Fruit fly (Drosophila melanogaster) whole organism, larva: Measurements from ENCODE around the gene CG32163.

Experiments
- noc ChIP-seq: fragments of 200-800 bp; sonication (Bioruptor generic); optimal IDR thresholded peaks from 3 replicates; lab custom pipeline; 2019; ENCODE audit warnings: missing biosample characterization, mild to moderate bottlenecking, missing genetic modification characterization, moderate library complexity

The CG32163 gene

dm6 chr3L:16586989-16587388, at the start of gene CG32163, which contains the start of gene Syx8:
CG32163 (plus strand) TSS chr3L:16587157.
Syx8 (minus strand) TSS chr3L:16587057.
- peak; percentile 22 for TF ChIP-seq noc (tag; lab: Kevin White, UChicago)

DNA sequence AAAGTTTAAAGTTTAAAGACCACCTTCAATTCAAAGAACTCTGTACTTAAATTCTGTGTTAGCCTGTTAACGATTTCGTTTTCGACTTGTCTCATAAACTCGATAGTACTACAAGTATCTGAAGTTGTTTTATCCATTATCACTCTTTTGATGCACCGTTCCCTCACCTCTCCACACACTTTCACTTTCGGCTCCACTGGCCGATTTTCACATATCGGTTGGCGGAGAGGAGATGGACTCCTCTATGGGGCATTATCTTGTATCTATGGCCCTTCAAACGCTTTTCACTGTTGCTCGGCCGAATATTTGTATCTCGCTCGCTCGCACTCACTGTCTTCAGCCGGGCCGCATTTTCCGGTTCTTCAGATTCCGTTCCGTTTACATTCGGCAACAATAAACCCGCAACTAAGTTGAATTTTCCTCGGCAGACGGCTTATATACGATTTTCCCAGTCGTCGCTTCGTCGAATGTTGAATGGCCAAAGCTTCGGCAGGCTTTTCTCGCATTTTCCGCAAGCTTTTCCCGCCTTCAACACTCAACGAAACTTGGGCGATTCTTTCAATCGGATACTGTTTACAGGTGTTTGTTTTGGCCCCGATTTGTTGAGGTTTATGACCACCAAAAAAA, 43.8 kb upstream of the CG32163 start, which contains the start of gene CG43373:
CG43373 (minus strand) TSS at position 373 of the 627 bp plus-strand sequence.
- TF ChIP-seq noc (tag; lab: Kevin White, UChicago): no peak

dm6 chr3L:16544220-16544619, 42.7 kb upstream of the CG32163 start:
- TF ChIP-seq noc (tag; lab: Kevin White, UChicago): no peak

dm6 chr3L:16545511-16545910, 41.4 kb upstream of the CG32163 start, which contains the start of gene CG13033:
CG13033 (minus strand) TSS chr3L:16545628.
- no peak for TF ChIP-seq noc (tag; lab: Kevin White, UChicago)

DNA sequence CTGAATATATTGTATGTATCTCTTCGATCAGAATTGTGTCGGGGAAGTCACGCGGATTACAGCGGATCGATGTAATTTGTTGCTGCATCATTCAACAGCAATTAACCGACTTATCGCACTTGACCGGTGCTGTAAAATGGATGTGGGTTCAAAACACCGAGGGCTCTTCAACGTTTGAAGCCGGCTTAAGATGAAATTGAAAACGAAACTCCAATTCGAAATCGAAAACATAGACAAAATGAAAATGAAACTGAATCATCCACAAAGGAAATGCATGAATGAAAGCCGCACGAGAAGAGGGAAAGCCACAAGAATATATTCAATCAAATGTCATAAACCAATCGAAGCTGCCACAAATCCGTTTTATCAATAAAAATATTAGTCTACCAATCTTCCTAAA, 40.8 kb upstream of the CG32163 start:
- TF ChIP-seq noc (tag; lab: Kevin White, UChicago): no peak

dm6 chr3L:16556523-16556922, 30.4 kb upstream of the CG32163 start, which contains the start of gene CG4229:
CG4229 (plus strand) TSS chr3L:16556823.
- no peak for TF ChIP-seq noc (tag; lab: Kevin White, UChicago)

DNA sequence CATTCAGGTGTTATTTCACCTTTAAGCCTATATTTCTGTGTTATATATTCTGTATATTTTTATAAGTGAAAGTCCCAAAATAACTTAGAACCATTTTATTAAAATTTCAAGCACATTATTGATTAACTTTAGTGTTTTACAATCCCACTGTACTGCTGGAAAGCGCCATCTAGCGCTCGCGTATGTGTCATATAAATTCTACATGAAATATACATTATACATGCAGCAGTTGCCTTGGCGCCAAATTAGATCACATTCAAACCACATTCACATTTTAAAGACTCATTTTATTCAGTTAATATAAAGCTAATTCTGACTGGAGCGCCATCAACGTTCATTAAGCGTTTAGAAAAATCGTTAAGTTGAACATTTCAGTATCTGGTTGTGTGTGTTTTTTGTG, 23.6 kb upstream of the CG32163 start:
- TF ChIP-seq noc (tag; lab: Kevin White, UChicago): no peak

- no peak for TF ChIP-seq noc (tag; lab: Kevin White, UChicago)
Observed at dm6 chr3L:16566093-16566492, 20.9 kb upstream of the CG32163 start.

DNA sequence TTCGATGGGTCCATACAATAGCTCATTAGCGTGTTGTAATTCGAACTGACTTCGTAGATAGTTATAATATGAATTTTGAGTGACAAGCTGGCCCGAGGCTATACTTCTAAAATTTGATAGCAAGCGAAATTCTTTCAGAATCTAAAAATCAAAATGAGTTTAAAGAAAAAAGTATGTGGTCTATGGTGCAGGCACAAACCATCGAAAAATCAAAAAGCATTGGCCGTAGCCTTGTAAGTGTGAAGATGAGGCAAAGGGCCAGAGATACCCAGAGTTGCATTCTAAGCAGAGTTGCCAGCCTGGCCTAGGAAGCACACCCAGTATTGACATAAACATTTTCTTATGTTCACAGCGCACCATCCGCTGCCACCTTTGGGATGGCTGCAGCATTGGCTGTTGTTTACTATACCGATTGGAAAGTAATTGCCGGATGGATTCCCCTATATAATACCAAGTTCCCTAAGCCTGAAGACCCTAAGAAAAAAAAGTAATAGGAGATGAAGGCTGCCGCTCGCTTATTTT, 20.2 kb upstream of the CG32163 start, which contains the start of gene UQCR-6.4L:
UQCR-6.4L (plus strand) TSS at position 51 of the 522 bp plus-strand sequence.
- TF ChIP-seq noc (tag; lab: Kevin White, UChicago): no peak

- no peak for TF ChIP-seq noc (tag; lab: Kevin White, UChicago)
Observed at dm6 chr3L:16567495-16567894, 19.5 kb upstream of the CG32163 start.

- TF ChIP-seq noc (tag; lab: Kevin White, UChicago): no peak
Observed at dm6 chr3L:16569456-16569855, 17.5 kb upstream of the CG32163 start.

DNA sequence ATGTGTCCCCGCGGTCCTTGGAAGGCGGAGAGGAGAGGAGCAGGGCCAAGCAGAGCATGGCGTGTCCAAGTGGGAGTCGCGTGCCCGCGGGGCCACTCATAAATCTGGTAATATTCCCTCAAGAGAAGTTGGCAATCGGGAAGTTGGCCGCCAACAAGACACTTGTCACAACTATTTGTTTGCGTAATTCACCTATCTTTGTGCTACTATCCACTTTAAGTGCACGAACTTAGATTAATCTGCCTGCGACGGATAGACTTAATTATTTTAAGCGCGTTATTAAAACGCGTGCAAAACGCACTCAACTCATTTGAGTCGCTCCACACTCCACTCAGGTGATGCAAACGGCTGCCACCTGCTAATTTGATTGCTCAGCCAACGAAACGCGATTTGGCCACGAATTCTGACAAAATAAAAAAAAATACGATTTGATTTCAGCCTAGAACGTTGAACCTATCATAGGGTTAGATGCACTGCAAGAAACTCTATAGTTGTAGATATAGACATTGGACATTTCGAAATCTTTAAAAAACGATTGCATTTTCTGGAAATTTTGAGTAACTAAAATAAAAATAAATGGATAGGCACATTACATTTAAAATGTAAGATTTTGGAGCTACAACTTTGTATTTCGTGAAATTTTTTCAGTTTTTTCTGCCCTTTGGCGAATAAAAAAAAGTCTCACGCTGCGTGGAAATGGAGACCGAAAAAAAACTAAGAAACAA, 15.8 kb upstream of the CG32163 start:
- no peak for TF ChIP-seq noc (tag; lab: Kevin White, UChicago)

DNA sequence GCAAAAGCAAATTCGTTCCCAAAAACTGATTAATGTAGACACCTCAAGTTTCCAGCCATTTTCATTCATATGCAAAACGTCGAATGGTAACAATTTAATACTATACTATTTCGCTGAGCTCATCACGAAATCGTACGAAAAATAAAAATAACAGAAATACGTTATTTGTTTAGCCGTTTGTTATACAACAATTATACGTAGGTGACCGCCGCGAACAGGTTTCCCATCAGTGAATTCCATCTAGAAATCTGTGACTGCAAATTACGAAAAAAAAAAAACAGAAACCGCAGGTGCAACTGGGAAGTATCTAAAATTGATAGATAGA, 15.3 kb upstream of the CG32163 start:
- no peak for TF ChIP-seq noc (tag; lab: Kevin White, UChicago)

DNA sequence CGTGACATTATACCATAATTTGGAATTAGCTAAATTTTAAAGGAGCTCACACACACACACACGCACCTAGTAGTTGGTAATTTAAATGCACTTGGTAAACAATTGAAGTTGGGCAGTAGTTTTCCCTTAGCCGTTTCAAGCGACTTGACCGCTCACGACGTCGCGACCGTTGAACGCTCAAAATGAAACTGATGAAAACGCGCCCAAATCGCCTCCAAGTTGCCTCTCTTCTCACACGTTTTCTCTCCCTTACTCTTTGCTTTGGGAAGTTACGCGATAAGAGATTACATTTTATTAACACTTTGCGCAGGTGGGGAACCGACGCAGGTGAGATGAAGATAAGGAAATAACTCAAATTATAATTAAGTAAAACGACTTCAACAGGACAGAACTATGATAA, 14.7 kb upstream of the CG32163 start:
- TF ChIP-seq noc (tag; lab: Kevin White, UChicago): no peak

DNA sequence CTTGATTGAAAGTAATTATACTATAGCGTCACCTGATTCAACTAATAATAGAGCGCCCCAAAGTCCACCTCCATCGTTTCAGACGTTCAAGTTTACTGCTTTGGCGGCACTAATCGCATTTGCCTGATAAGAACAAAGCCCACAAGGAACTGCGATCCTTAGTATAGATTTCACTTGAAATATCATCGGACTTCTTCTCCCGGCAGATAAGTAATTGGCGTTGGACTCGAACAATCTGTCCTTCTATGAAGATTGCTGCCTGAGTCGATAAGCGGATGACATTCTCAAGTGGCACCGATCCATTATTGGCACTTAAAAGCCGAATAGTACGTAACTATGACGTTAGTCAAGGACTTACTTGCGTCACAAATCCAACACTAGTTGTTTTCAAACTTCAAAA, 13.7 kb upstream of the CG32163 start, which contains the start of gene Mipp1:
Mipp1 (minus strand) TSS at position 101 of the 400 bp plus-strand sequence.
- TF ChIP-seq noc (tag; lab: Kevin White, UChicago): peak; percentile 19

DNA sequence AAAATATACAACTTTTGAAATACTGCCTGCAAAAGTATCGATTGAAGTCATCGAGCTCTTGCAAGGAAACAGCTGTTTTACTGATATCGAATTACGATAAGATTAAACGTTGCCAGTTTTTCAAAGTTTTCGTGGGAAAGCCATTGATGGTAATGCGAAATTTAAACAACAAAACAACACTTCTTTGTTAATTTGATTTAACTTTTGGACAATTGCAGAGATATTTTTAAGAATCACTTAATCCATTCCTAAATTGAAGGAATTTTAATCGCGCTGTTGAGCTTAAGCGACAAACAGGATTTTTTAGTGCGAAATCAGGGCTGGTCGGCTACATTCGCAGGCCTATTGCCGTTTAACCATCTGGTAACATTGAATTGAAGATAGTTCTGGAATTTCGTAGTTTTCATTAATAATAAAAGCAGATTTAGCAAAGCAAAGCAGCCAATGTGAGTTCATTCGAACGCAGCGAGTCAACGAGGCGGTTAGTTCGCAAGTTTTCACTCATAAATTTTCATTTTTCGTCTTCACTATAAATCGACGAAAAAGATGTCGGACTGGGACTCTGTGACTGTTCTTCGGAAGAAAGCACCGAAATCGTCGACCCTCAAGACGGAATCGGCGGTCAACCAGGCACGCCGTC, 12.5 kb upstream of the CG32163 start, which contains the start of gene mbf1:
mbf1 (plus strand) TSS at position 130 of the 640 bp plus-strand sequence.
- TF ChIP-seq noc (tag; lab: Kevin White, UChicago): peak; percentile 36
